Worm (Caenorhabditis elegans): Measurements from ENCODE around the gene srx-63.

srx-63 gene

DNA sequence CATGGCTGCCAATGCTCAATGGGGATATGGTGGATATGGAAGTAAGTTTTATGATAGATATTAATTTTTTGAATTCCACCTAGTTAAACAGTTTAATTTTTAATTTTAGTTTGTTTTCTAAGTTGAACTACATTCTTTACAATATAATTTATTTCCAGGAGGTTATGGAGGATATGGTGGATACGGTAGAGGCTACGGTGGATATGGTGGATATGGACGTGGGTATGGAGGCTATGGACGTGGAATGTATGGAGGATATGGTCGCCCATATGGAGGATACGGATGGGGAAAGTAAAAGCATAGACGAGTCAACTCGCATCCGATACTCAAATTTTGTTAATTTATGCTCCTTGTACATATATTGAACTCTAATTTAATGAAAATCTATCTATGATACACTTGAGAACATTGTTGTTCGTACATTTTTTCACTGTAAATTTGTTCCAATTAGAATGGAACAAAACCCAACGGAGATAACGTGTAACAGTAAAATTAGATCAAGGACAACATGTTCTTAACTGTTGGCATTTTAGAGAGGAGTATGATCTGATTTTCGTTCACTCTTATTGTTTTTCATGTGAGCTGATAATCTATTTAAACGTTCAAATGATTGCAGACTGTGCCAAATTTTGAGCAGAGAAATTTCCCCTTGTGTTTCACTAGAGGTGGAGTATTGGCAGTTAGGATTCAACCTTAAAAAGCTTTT is 49.0 kb downstream of the srx-63 start:
- TF ChIP-seq ama-1 (optimal IDR thresholded peaks at IDR 0.05): peak; percentile 23
- no peak for TF ChIP-seq nhr-12 (tag; optimal IDR thresholded peaks at IDR 0.05)
- peak; percentile 21 for TF ChIP-seq sma-3 (GFP tag; optimal IDR thresholded peaks at IDR 0.05)
- no peak for TF ChIP-seq ztf-1 (GFP tag; conservative IDR thresholded peaks at IDR 0.05)
- TF ChIP-seq alr-1 (tag; optimal IDR thresholded peaks at IDR 0.05): no peak
- TF ChIP-seq unc-62 (GFP tag; optimal IDR thresholded peaks at IDR 0.05): no peak
- TF ChIP-seq ztf-4 (tag; optimal IDR thresholded peaks at IDR 0.05): no peak
- TF ChIP-seq aly-2 (tag; optimal IDR thresholded peaks at IDR 0.05): no peak
- TF ChIP-seq nhr-21 (tag; optimal IDR thresholded peaks at IDR 0.05): peak; percentile 68
- TF ChIP-seq crh-2 (tag; optimal IDR thresholded peaks at IDR 0.05): no peak
- no peak for TF ChIP-seq nhr-11 (tag; optimal IDR thresholded peaks at IDR 0.05)
- TF ChIP-seq lsy-2 (tag; optimal IDR thresholded peaks at IDR 0.05): no peak
- TF ChIP-seq lin-13 (GFP tag; optimal IDR thresholded peaks at IDR 0.05): no peak
- TF ChIP-seq skn-1 (tag; optimal IDR thresholded peaks at IDR 0.05): no peak
- TF ChIP-seq ceh-16 (tag; optimal IDR thresholded peaks at IDR 0.05): no peak
- TF ChIP-seq mbf-1 (tag; optimal IDR thresholded peaks at IDR 0.05): no peak
- TF ChIP-seq nhr-6 (tag; optimal IDR thresholded peaks at IDR 0.05): no peak
- no peak for TF ChIP-seq ZK546.5 (tag; optimal IDR thresholded peaks at IDR 0.05)
- peak; percentile 33 for TF ChIP-seq sma-9 (GFP tag; optimal IDR thresholded peaks at IDR 0.05)
- TF ChIP-seq sma-9 (tag; optimal IDR thresholded peaks at IDR 0.05): no peak
- no peak for TF ChIP-seq fos-1 (tag; optimal IDR thresholded peaks at IDR 0.05)

- TF ChIP-seq F13H6.1 (tag; optimal IDR thresholded peaks at IDR 0.05): no peak
- TF ChIP-seq mdl-1 (tag; optimal IDR thresholded peaks at IDR 0.05): no peak
- no peak for TF ChIP-seq crh-2 (tag; optimal IDR thresholded peaks at IDR 0.05)
- TF ChIP-seq blmp-1 (tag; optimal IDR thresholded peaks at IDR 0.05; ENCODE audit: insufficient read depth): no peak
- TF ChIP-seq fos-1 (tag; optimal IDR thresholded peaks at IDR 0.05): no peak
- TF ChIP-seq lin-39 (tag; optimal IDR thresholded peaks at IDR 0.05): no peak
- no peak for TF ChIP-seq elt-3 (tag; optimal IDR thresholded peaks at IDR 0.05)
- no peak for TF ChIP-seq nhr-21 (tag; optimal IDR thresholded peaks at IDR 0.05)
- no peak for TF ChIP-seq dmd-4 (tag; optimal IDR thresholded peaks at IDR 0.05)
- TF ChIP-seq unc-62 (GFP tag; optimal IDR thresholded peaks at IDR 0.05): no peak
- TF ChIP-seq lsy-2 (tag; optimal IDR thresholded peaks at IDR 0.05): no peak
- no peak for TF ChIP-seq nhr-25 (tag; optimal IDR thresholded peaks at IDR 0.05)
- no peak for TF ChIP-seq aly-2 (tag; optimal IDR thresholded peaks at IDR 0.05)
- TF ChIP-seq Y55F3AM.14 (GFP tag; optimal IDR thresholded peaks at IDR 0.05): no peak
- TF ChIP-seq elt-1 (tag; optimal IDR thresholded peaks at IDR 0.05): no peak
- no peak for TF ChIP-seq sma-9 (GFP tag; optimal IDR thresholded peaks at IDR 0.05)
- no peak for TF ChIP-seq sma-9 (tag; optimal IDR thresholded peaks at IDR 0.05)
- no peak for TF ChIP-seq nhr-12 (tag; optimal IDR thresholded peaks at IDR 0.05)
These were observed 50.3 kb downstream of the srx-63 start, which contains the start of gene nlp-30 for ce11 chrV:3981680-3982079. Gene nlp-30, plus strand, starts transcription at chrV:3981980.
